Fruit fly (Drosophila melanogaster) whole organism, adult: ENCODE measurements around the gene CG42727.
A peak's percentile ranks its signal among the peaks of the same experiment; 100 is the strongest.

Experiments
- CG11617 ChIP-seq: fragments of 200-800 bp; sonication (Bioruptor generic); optimal IDR thresholded peaks from 2 replicates; lab custom pipeline; 2017; ENCODE audit warnings: mild to moderate bottlenecking, missing biosample characterization, missing genetic modification reagents, missing genetic modification characterization
- CG12768 ChIP-seq: fragments of 200-800 bp; sonication (Bioruptor generic); optimal IDR thresholded peaks from 2 replicates; lab custom pipeline; 2017; ENCODE audit warnings: missing biosample characterization, missing genetic modification characterization, mild to moderate bottlenecking, moderate library complexity, missing genetic modification reagents
- CG14711 ChIP-seq: fragments of 200-800 bp; sonication (Bioruptor generic); optimal IDR thresholded peaks from 2 replicates; lab custom pipeline; 2018; ENCODE audit warnings: missing biosample characterization, mild to moderate bottlenecking, missing genetic modification characterization, moderate library complexity
- CG1620 ChIP-seq: fragments of 200-800 bp; sonication (Bioruptor generic); optimal IDR thresholded peaks from 2 replicates; lab custom pipeline; 2016; ENCODE audit warnings: missing biosample characterization, missing genetic modification characterization
- CG33017 ChIP-seq: fragments of 200-800 bp; sonication (Bioruptor generic); optimal IDR thresholded peaks from 2 replicates; lab custom pipeline; 2018; ENCODE audit warnings: missing biosample characterization, mild to moderate bottlenecking, missing genetic modification characterization, moderate library complexity
- CG5204 ChIP-seq: fragments of 200-800 bp; sonication (Bioruptor generic); optimal IDR thresholded peaks from 2 replicates; lab custom pipeline; 2016; ENCODE audit warnings: missing biosample characterization, missing genetic modification characterization
- CG7045 ChIP-seq: fragments of 200-800 bp; sonication (Bioruptor generic); optimal IDR thresholded peaks from 2 replicates; lab custom pipeline; 2017; ENCODE audit warnings: missing biosample characterization, mild to moderate bottlenecking, missing genetic modification characterization
- CG7101 ChIP-seq: fragments of 200-800 bp; sonication (Bioruptor generic); optimal IDR thresholded peaks from 2 replicates; lab custom pipeline; 2018; ENCODE audit warnings: missing biosample characterization, mild to moderate bottlenecking, missing genetic modification characterization, moderate library complexity
- Clk ChIP-seq: fragments of 200-800 bp; sonication (Bioruptor generic); optimal IDR thresholded peaks from 2 replicates; lab custom pipeline; 2017; ENCODE audit warnings: missing biosample characterization, missing genetic modification characterization
- Crg-1 ChIP-seq: fragments of 200-800 bp; sonication (Bioruptor generic); optimal IDR thresholded peaks from 2 replicates; lab custom pipeline; 2016; ENCODE audit warnings: missing biosample characterization, missing genetic modification characterization
- Hr96 ChIP-seq: fragments of 200-800 bp; sonication (Bioruptor generic); optimal IDR thresholded peaks from 2 replicates; lab custom pipeline; 2016; ENCODE audit warnings: missing biosample characterization, missing genetic modification characterization
- Mnt ChIP-seq: fragments of 200-800 bp; sonication (Bioruptor generic); optimal IDR thresholded peaks from 2 replicates; lab custom pipeline; 2016; ENCODE audit warnings: missing biosample characterization, mild to moderate bottlenecking, missing genetic modification characterization
- bab1 ChIP-seq: fragments of 200-800 bp; sonication (Bioruptor generic); optimal IDR thresholded peaks from 3 replicates; lab custom pipeline; 2019; ENCODE audit warnings: missing biosample characterization, mild to moderate bottlenecking, missing genetic modification characterization, moderate library complexity
- cic ChIP-seq: fragments of 200-800 bp; sonication (Bioruptor generic); optimal IDR thresholded peaks from 2 replicates; lab custom pipeline; 2017; ENCODE audit warnings: missing biosample characterization, mild to moderate bottlenecking, missing genetic modification characterization, moderate library complexity
- cnc ChIP-seq, 2 experiments: fragments of >200 bp; optimal IDR thresholded peaks; 2 replicates each; lab custom pipeline; 2017
- kay ChIP-seq: fragments of 200-800 bp; sonication (Bioruptor generic); peaks from one replicate; lab custom pipeline; 2016; ENCODE audit warnings: missing biosample characterization, missing genetic modification characterization, borderline replicate concordance
- ovo ChIP-seq: fragments of 200-800 bp; sonication (Bioruptor generic); optimal IDR thresholded peaks from 2 replicates; lab custom pipeline; 2016; ENCODE audit warnings: missing biosample characterization, missing genetic modification characterization
- pad ChIP-seq: fragments of 200-800 bp; sonication (Bioruptor generic); optimal IDR thresholded peaks from 3 replicates; lab custom pipeline; 2017; ENCODE audit warnings: missing biosample characterization, missing genetic modification characterization, mild to moderate bottlenecking, moderate library complexity, missing genetic modification reagents
- tj ChIP-seq: fragments of 200-800 bp; sonication (Bioruptor generic); optimal IDR thresholded peaks from 3 replicates; lab custom pipeline; 2017; ENCODE audit warnings: missing biosample characterization, mild to moderate bottlenecking, missing genetic modification characterization, moderate library complexity
- toe ChIP-seq: fragments of 200-800 bp; sonication (Bioruptor generic); optimal IDR thresholded peaks from 2 replicates; lab custom pipeline; 2016; ENCODE audit warnings: missing biosample characterization, missing genetic modification characterization

The CG42727 gene

dm6 chr3R:15361490-15361889 is 13.6 kb downstream of the CG42727 start, which contains the start of the genes Cog2 and Trax:
Gene Cog2, minus strand, starts transcription at chr3R:15361657.
Gene Trax, plus strand, starts transcription at chr3R:15361692.
- TF ChIP-seq bab1 (GFP tag; lab: Kevin White, UChicago) = peak; percentile 19
- TF ChIP-seq tj (GFP tag; lab: Kevin White, UChicago) = peak; percentile 80
- TF ChIP-seq toe (GFP tag; lab: Kevin White, UChicago) = no peak

- TF ChIP-seq bab1 (GFP tag; lab: Kevin White, UChicago) = peak; percentile 46
- peak; percentile 17 for TF ChIP-seq Crg-1 (GFP tag; lab: Kevin White, UChicago)
- peak; percentile 38 for TF ChIP-seq CG14711
- peak; percentile 9 for TF ChIP-seq Mnt
- TF ChIP-seq CG7101 (tag; lab: Kevin White, UChicago) = peak; percentile 44
- no peak for TF ChIP-seq CG7045 (GFP tag; lab: Kevin White, UChicago)
- TF ChIP-seq CG1620 (GFP tag; lab: Kevin White, UChicago) = peak; percentile 41
- TF ChIP-seq cic (GFP tag; lab: Kevin White, UChicago) = no peak
Observed at dm6 chr3R:15363608-15364007, 15.8 kb downstream of the CG42727 start, which contains the start of gene CG6171. Gene CG6171, minus strand, starts transcription at chr3R:15363857.

- TF ChIP-seq pad (GFP tag; lab: Kevin White, UChicago) (no peak), CG12768 (peak; percentile 7), Hr96 (GFP tag; lab: Kevin White, UChicago) (no peak), CG7101 (tag; lab: Kevin White, UChicago) (peak; percentile 76), Clk (GFP tag; lab: Kevin White, UChicago) (no peak), toe (GFP tag; lab: Kevin White, UChicago) (no peak), CG33017 (tag; lab: Kevin White, UChicago) (peak; percentile 87), CG7045 (GFP tag; lab: Kevin White, UChicago) (peak; percentile 67), CG14711 (peak; percentile 70), CG11617 (no peak), CG5204 (GFP tag; lab: Kevin White, UChicago) (no peak), cnc (optimal IDR thresholded peaks at IDR 0.05; lab: Kevin White, UChicago) (no peak), CG1620 (GFP tag; lab: Kevin White, UChicago) (no peak)
Observed at dm6 chr3R:15366839-15367238, 19.0 kb downstream of the CG42727 start.

dm6 chr3R:15367477-15367876 is 19.6 kb downstream of the CG42727 start, which contains the start of gene CG34404:
Gene CG34404, minus strand, starts transcription at chr3R:15367665.
- no peak for TF ChIP-seq ovo (GFP tag; lab: Kevin White, UChicago)
- TF ChIP-seq CG12768 = no peak
- TF ChIP-seq CG33017 (tag; lab: Kevin White, UChicago) = no peak
- TF ChIP-seq bab1 (GFP tag; lab: Kevin White, UChicago) = no peak
- TF ChIP-seq Clk (GFP tag; lab: Kevin White, UChicago) = no peak
- TF ChIP-seq CG7045 (GFP tag; lab: Kevin White, UChicago) = no peak
- TF ChIP-seq Hr96 (GFP tag; lab: Kevin White, UChicago) = no peak
- peak; percentile 34 for TF ChIP-seq CG7101 (tag; lab: Kevin White, UChicago)
- peak; percentile 19 for TF ChIP-seq Crg-1 (GFP tag; lab: Kevin White, UChicago)
- TF ChIP-seq CG1620 (GFP tag; lab: Kevin White, UChicago) = peak; percentile 24
- TF ChIP-seq toe (GFP tag; lab: Kevin White, UChicago) = no peak
- TF ChIP-seq Mnt = peak; percentile 10
- no peak for TF ChIP-seq cic (GFP tag; lab: Kevin White, UChicago)
- no peak for TF ChIP-seq CG14711

- no peak for TF ChIP-seq CG5204 (GFP tag; lab: Kevin White, UChicago)
- no peak for TF ChIP-seq tj (GFP tag; lab: Kevin White, UChicago)
- no peak for TF ChIP-seq CG1620 (GFP tag; lab: Kevin White, UChicago)
- no peak for TF ChIP-seq CG14711
- no peak for TF ChIP-seq CG7045 (GFP tag; lab: Kevin White, UChicago)
- TF ChIP-seq CG12768 = no peak
- TF ChIP-seq cnc (optimal IDR thresholded peaks at IDR 0.05; lab: Kevin White, UChicago) = no peak
- no peak for TF ChIP-seq Mnt
- TF ChIP-seq bab1 (GFP tag; lab: Kevin White, UChicago) = no peak
- no peak for TF ChIP-seq pad (GFP tag; lab: Kevin White, UChicago)
- no peak for TF ChIP-seq CG33017 (tag; lab: Kevin White, UChicago)
- no peak for TF ChIP-seq cic (GFP tag; lab: Kevin White, UChicago)
- no peak for TF ChIP-seq CG11617
- no peak for TF ChIP-seq toe (GFP tag; lab: Kevin White, UChicago)
- TF ChIP-seq kay (GFP tag; lab: Kevin White, UChicago) = no peak
- TF ChIP-seq CG7101 (tag; lab: Kevin White, UChicago) = no peak
- no peak for TF ChIP-seq Crg-1 (GFP tag; lab: Kevin White, UChicago)
- no peak for TF ChIP-seq ovo (GFP tag; lab: Kevin White, UChicago)
- TF ChIP-seq Hr96 (GFP tag; lab: Kevin White, UChicago) = no peak
- TF ChIP-seq Clk (GFP tag; lab: Kevin White, UChicago) = no peak
Observed at dm6 chr3R:15369742-15370141, 21.9 kb downstream of the CG42727 start, which contains the start of gene CG14868. Gene CG14868, minus strand, starts transcription at chr3R:15369945.

dm6 chr3R:15371833-15372232 is 24.0 kb downstream of the CG42727 start, which contains the start of the genes Ccm3 and CG6136:
Gene Ccm3, plus strand, starts transcription at chr3R:15371957.
Gene CG6136, minus strand, starts transcription at chr3R:15372212.
- TF ChIP-seq Clk (GFP tag; lab: Kevin White, UChicago) (peak; percentile 37), CG12768 (peak; percentile 69), pad (GFP tag; lab: Kevin White, UChicago) (peak; percentile 70), bab1 (GFP tag; lab: Kevin White, UChicago) (peak; percentile 66), CG7045 (GFP tag; lab: Kevin White, UChicago) (peak; percentile 42), Crg-1 (GFP tag; lab: Kevin White, UChicago) (peak; percentile 85), Mnt (peak; percentile 73), CG11617 (peak; percentile 31), kay (GFP tag; lab: Kevin White, UChicago) (no peak), ovo (GFP tag; lab: Kevin White, UChicago) (peak; percentile 49), CG1620 (GFP tag; lab: Kevin White, UChicago) (peak; percentile 38), cic (GFP tag; lab: Kevin White, UChicago) (peak; percentile 45), toe (GFP tag; lab: Kevin White, UChicago) (peak; percentile 32), CG33017 (tag; lab: Kevin White, UChicago) (peak; percentile 53), CG7101 (tag; lab: Kevin White, UChicago) (peak; percentile 78), cnc (optimal IDR thresholded peaks at IDR 0.05; lab: Kevin White, UChicago) (no peak), Hr96 (GFP tag; lab: Kevin White, UChicago) (peak; percentile 72), CG14711 (peak; percentile 38), tj (GFP tag; lab: Kevin White, UChicago) (no peak), CG5204 (GFP tag; lab: Kevin White, UChicago) (no peak)
